Worm (Caenorhabditis elegans) whole organism, L4/young adult: ENCODE measurements around the gene xpf-1.

Experiments
- dao-5 ChIP-seq: sonication (generic microtip); optimal IDR thresholded peaks from 2 replicates; lab custom pipeline; 2016; ENCODE audit warnings: missing genotype, missing genetic modification characterization, moderate library complexity, missing compliant biosample characterization
- him-1 ChIP-seq: sonication (generic microtip); optimal IDR thresholded peaks from 2 replicates; lab custom pipeline; 2016; ENCODE audit warnings: missing genotype, missing genetic modification reagents, missing genetic modification characterization, missing compliant biosample characterization

- TF ChIP-seq him-1 (tag; lab: Kevin White, UChicago) (no peak), dao-5 (no peak)
Observed at ce11 chrII:11731174-11731724, 35.3 kb downstream of the xpf-1 start.
